Worm (Caenorhabditis elegans) whole organism, midembryonic: ENCODE data around the gene snb-6.
A peak's percentile ranks its signal among the peaks of the same experiment; 100 is the strongest.

Experiments
- T22C8.4 ChIP-seq: fragments of 200-800 bp; sonication (Bioruptor generic); IDR thresholded peaks from 2 replicates; pipeline ENCODE4 v1.3.6; 2022; ENCODE audit warnings: missing genetic modification characterization, missing compliant biosample characterization
- cog-1 ChIP-seq: sonication (generic microtip); optimal IDR thresholded peaks from 2 replicates; lab custom pipeline; 2016; ENCODE audit warnings: missing genetic modification characterization, missing compliant biosample characterization
- flt-1 ChIP-seq: fragments of 200-800 bp; sonication (Bioruptor generic); IDR thresholded peaks from 2 replicates; pipeline ENCODE4 v1.3.6; 2022; ENCODE audit warnings: missing genetic modification characterization, missing compliant biosample characterization
- klf-2 ChIP-seq: fragments of 200-800 bp; sonication (Bioruptor generic); conservative IDR thresholded peaks from 2 replicates; pipeline ENCODE4 v1.3.6; 2022; ENCODE audit warnings: missing genetic modification reagents, missing genetic modification characterization, missing compliant biosample characterization
- med-1 ChIP-seq: sonication (generic microtip); optimal IDR thresholded peaks from 2 replicates; lab custom pipeline; 2017; ENCODE audit warnings: missing genetic modification characterization, mild to moderate bottlenecking, missing compliant biosample characterization, antibody characterized with exemption, missing genetic modification reagents; ENCODE audit not compliant: insufficient read depth
- ref-1 ChIP-seq: fragments of 200-800 bp; sonication (Bioruptor generic); conservative IDR thresholded peaks from 2 replicates; pipeline ENCODE4 v1.3.6; 2022; ENCODE audit warnings: missing genetic modification reagents, missing genetic modification characterization, missing compliant biosample characterization
- tab-1 ChIP-seq: fragments of 200-800 bp; sonication (Bioruptor generic); IDR thresholded peaks from 2 replicates; pipeline ENCODE4 v1.3.6; 2022; ENCODE audit warnings: missing genetic modification characterization, missing compliant biosample characterization
- ztf-23 ChIP-seq: fragments of 200-800 bp; sonication (Bioruptor generic); IDR thresholded peaks from 2 replicates; pipeline ENCODE4 v1.3.6; 2022; ENCODE audit warnings: missing genetic modification reagents, missing genetic modification characterization, missing compliant biosample characterization
- ztf-29 ChIP-seq: fragments of 200-800 bp; sonication (Bioruptor generic); IDR thresholded peaks from 2 replicates; pipeline ENCODE4 v1.3.6; 2022; ENCODE audit warnings: missing genetic modification reagents, missing genetic modification characterization, missing compliant biosample characterization

Gene snb-6

ce11 chrII:8859596-8859995 is at the start of gene snb-6:
snb-6 (minus strand) TSS chrII:8859696.
- TF ChIP-seq tab-1 (GFP tag; lab: Robert Waterston, UW) = no peak
- no peak for TF ChIP-seq T22C8.4 (GFP tag; lab: Robert Waterston, UW)

ce11 chrII:8903871-8904270 is 44.4 kb upstream of the snb-6 start:
- TF ChIP-seq flt-1 (GFP tag; lab: Robert Waterston, UW) (no peak), T22C8.4 (GFP tag; lab: Robert Waterston, UW) (no peak), ztf-23 (GFP tag; lab: Robert Waterston, UW) (no peak), cog-1 (tag; lab: Kevin White, UChicago) (no peak), klf-2 (GFP tag; lab: Robert Waterston, UW) (no peak)

DNA sequence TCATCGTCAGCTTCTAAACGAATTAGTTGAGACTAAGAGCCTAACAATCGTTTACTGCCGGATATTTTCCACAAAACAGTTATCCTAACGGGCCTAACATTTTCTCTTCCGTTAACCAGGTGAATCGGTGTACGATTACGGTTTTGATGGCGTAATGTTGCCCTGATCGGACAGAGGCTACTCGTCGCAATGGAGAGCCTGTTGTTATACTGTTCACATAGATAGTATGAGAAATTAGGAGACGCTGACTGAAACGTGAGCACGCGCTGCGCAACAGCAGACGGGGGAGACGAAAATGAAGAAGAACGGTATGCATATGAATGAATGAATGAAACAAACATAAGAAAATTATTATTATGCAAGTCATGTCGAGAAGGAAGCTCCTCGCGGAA is 39.9 kb upstream of the snb-6 start:
- TF ChIP-seq flt-1 (GFP tag; lab: Robert Waterston, UW) = no peak
- TF ChIP-seq ref-1 (GFP tag; lab: Robert Waterston, UW) = no peak
- no peak for TF ChIP-seq med-1 (GFP tag; lab: Kevin White, UChicago)

DNA sequence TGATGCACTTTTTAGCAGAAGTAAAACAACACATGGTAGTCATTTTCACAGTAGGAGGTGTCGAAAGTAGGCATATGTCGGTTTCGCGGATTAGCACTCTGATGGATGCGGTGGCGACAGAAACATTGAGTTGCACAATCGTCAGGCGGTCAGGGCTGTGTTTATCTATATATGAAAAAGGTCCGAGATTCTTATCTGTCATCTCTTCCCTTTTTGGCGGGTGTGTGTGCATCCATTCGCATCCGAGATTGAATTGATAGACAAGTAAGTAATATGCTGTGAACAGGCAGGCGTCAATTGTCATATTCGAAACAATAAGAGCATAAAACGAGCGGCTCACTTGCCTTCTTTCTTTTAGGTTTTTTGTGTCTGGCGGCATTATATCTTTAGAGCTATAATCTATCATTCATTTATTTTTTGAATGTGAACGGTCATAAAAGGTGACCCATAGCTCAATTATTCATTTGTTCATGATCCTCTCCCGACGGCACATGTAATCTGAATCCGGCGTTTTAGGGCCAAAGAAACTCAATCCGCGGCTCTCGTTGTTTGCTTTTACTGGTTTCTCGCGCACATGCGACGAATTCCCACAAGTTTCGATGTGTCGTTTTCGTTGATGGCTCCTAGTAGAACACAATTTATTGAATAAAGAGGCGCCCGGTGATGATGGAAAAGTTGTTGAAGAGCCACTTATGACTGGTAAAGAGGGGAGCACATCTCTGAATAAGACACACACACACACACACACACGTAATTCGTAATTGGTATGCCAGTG is 39.3 kb upstream of the snb-6 start:
- TF ChIP-seq ztf-23 (GFP tag; lab: Robert Waterston, UW) (no peak), ref-1 (GFP tag; lab: Robert Waterston, UW) (0 out of 2 replicates have a peak, but pooled peaks have one; percentile 31)

ce11 chrII:8897244-8897643 is 37.7 kb upstream of the snb-6 start:
- TF ChIP-seq cog-1 (tag; lab: Kevin White, UChicago) (no peak), T22C8.4 (GFP tag; lab: Robert Waterston, UW) (no peak), ztf-23 (GFP tag; lab: Robert Waterston, UW) (no peak), tab-1 (GFP tag; lab: Robert Waterston, UW) (no peak), ref-1 (GFP tag; lab: Robert Waterston, UW) (no peak), flt-1 (GFP tag; lab: Robert Waterston, UW) (no peak), med-1 (GFP tag; lab: Kevin White, UChicago) (no peak)

DNA sequence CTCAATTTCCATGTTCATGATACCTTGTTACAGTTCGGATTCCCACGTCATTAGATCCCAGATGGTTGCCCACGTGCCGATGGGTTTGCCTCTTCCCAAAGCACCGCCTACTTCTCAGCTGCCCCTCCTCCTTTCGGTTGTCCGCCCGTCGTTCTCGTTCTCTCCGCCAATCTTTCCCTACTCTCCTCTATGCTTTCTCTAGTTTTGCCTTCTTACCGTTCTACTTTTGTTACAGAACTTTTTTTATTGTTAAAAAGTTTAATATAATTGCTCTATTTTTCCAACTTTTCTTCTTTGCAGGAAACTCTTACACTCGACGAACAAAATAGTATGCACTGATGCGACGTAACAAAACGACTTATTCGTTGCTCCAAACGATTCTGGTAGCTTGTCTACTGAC is 37.0 kb upstream of the snb-6 start, which contains the start of gene lat-1:
Gene lat-1, plus strand, starts transcription at position 301 of the 400 bp plus-strand sequence.
- TF ChIP-seq T22C8.4 (GFP tag; lab: Robert Waterston, UW) (no peak), ztf-29 (no peak), flt-1 (GFP tag; lab: Robert Waterston, UW) (no peak), med-1 (GFP tag; lab: Kevin White, UChicago) (no peak), tab-1 (GFP tag; lab: Robert Waterston, UW) (no peak)

DNA sequence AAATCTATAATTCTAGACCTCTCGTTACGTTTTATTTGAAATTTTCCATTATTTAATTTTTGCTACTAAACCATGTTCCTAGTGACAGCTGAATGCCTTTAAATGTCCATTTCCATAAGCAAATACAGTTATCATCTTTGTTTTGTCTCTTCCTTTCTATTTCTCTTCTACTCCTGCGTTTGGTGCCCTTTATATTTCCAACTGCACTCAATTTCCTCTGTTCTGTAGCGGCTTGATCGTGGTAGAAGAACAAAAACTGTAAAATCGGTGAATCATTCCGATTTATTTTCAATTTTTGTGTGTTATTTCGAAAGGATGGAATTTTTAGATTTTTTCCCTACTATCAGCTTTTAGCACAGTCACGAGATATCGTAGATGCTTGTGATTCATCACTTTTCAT is 36.4 kb upstream of the snb-6 start:
- TF ChIP-seq cog-1 (tag; lab: Kevin White, UChicago) = no peak

DNA sequence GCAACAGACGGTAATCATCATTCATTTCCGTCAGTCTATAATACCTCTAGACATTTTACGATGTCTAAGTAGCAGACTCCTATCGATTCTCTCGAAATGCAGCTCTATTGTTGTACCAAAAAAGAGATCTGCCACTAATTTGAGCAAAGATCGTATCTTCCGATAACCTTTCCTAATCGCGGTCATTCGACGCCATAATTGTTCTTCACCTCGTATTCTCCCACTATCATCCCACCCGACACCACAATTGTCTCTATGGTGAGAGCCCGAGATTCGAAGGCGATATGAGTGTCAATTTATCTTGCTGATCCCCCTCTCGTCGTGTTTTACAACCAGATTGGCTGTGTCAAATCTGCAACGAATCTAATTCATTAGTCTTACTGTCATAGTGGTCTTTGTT is 35.9 kb upstream of the snb-6 start:
- no peak for TF ChIP-seq med-1 (GFP tag; lab: Kevin White, UChicago)
- no peak for TF ChIP-seq ztf-23 (GFP tag; lab: Robert Waterston, UW)
- TF ChIP-seq flt-1 (GFP tag; lab: Robert Waterston, UW) = no peak
- no peak for TF ChIP-seq ref-1 (GFP tag; lab: Robert Waterston, UW)
- TF ChIP-seq cog-1 (tag; lab: Kevin White, UChicago) = no peak

ce11 chrII:8891606-8892005 is 32.1 kb upstream of the snb-6 start:
- TF ChIP-seq flt-1 (GFP tag; lab: Robert Waterston, UW) (no peak), cog-1 (tag; lab: Kevin White, UChicago) (no peak), ztf-23 (GFP tag; lab: Robert Waterston, UW) (no peak), ref-1 (GFP tag; lab: Robert Waterston, UW) (no peak), ztf-29 (no peak), klf-2 (GFP tag; lab: Robert Waterston, UW) (no peak), T22C8.4 (GFP tag; lab: Robert Waterston, UW) (no peak), tab-1 (GFP tag; lab: Robert Waterston, UW) (no peak), med-1 (GFP tag; lab: Kevin White, UChicago) (no peak)

- TF ChIP-seq cog-1 (tag; lab: Kevin White, UChicago) (no peak), ref-1 (GFP tag; lab: Robert Waterston, UW) (no peak), ztf-29 (no peak), T22C8.4 (GFP tag; lab: Robert Waterston, UW) (no peak), tab-1 (GFP tag; lab: Robert Waterston, UW) (no peak), flt-1 (GFP tag; lab: Robert Waterston, UW) (no peak), med-1 (GFP tag; lab: Kevin White, UChicago) (no peak), klf-2 (GFP tag; lab: Robert Waterston, UW) (no peak), ztf-23 (GFP tag; lab: Robert Waterston, UW) (no peak)
Measured at ce11 chrII:8891042-8891441, 31.5 kb upstream of the snb-6 start.

DNA sequence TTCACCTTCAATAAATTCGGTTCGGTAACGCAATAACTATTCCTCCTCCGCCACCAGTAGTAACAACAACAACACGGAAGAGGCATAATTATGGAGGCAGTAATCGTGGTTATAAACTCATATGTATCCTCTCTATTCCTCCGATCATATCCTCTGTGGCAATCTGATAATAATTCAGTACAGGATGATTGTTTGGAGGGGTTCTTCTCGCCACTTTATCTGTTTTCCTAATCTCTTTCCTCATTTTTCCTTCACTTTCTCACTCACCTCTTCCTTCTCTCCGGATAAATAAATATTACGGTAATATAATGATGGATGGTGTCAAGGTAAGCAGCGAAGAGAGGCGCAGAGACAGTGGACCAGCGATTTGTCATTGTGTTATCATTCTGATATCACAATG is 31.0 kb upstream of the snb-6 start:
- TF ChIP-seq ztf-23 (GFP tag; lab: Robert Waterston, UW) (no peak), tab-1 (GFP tag; lab: Robert Waterston, UW) (no peak), ztf-29 (no peak), flt-1 (GFP tag; lab: Robert Waterston, UW) (no peak), ref-1 (GFP tag; lab: Robert Waterston, UW) (no peak)
